Fruit fly (Drosophila melanogaster) S2 (cell line): ENCODE data around the gene ND-15.

Experiments
- CG8478 ChIP-seq: fragments of >200 bp; optimal IDR thresholded peaks from 2 replicates; lab custom pipeline; 2018
- CTCF ChIP-seq, 2 experiments: fragments of >200 bp; optimal IDR thresholded peaks; 2 replicates each; lab custom pipeline; 2018

DNA sequence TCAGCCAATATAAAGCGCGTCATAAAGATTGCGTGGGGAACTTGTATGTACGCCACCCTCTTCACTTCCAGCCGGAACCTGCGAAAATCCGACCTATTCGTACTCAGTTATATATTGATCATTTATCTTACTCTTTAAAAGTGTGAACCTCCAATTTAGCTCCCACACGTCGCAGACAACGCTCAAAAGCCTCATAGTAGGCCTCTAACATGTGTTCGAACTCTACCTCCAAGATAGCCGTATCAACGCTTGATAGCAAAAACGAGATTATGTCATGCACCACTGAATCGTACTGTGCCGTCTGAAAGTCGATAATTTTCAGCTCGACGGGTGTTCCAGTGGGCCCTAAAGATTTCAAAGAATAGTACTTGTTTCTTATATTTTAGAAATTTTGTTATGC lies 25.1 kb downstream of the ND-15 start:
- TF ChIP-seq CG8478, result no peak
- TF ChIP-seq CTCF (optimal IDR thresholded peaks at IDR 0.05; lab: Kevin White, UChicago), result no peak
